Worm (Caenorhabditis elegans) whole organism, young adult: ENCODE measurements around the gene F55A4.13.

Experiments
- B0019.2 ChIP-seq: fragments of 200-800 bp; sonication (Bioruptor generic); conservative IDR thresholded peaks from 2 replicates; pipeline ENCODE4 v1.3.6; 2022; ENCODE audit warnings: missing genetic modification reagents, missing genetic modification characterization, missing compliant biosample characterization
- C06A6.2 ChIP-seq: fragments of 200-800 bp; sonication (Bioruptor generic); conservative IDR thresholded peaks from 2 replicates; pipeline ENCODE4 v1.3.6; 2022; ENCODE audit warnings: missing genetic modification characterization, missing compliant biosample characterization
- F23B12.7 ChIP-seq: sonication (generic microtip); optimal IDR thresholded peaks from 2 replicates; lab custom pipeline; 2017; ENCODE audit warnings: missing genetic modification characterization, mild to moderate bottlenecking, missing compliant biosample characterization, antibody characterized with exemption, moderate library complexity; ENCODE audit not compliant: insufficient read depth
- F33H1.4 ChIP-seq: fragments of 200-800 bp; sonication (Bioruptor generic); IDR thresholded peaks from 2 replicates; pipeline ENCODE4 v1.3.6; 2022; ENCODE audit warnings: missing genetic modification reagents, missing genetic modification characterization, missing compliant biosample characterization
- F57A8.1 ChIP-seq: fragments of 200-800 bp; sonication (Bioruptor generic); optimal IDR thresholded peaks from 2 replicates; lab custom pipeline; 2018; ENCODE audit warnings: mild to moderate bottlenecking, missing genetic modification characterization, moderate library complexity, missing compliant biosample characterization
- Y79H2A.3 ChIP-seq: fragments of 200-800 bp; sonication (Bioruptor generic); conservative IDR thresholded peaks from 2 replicates; pipeline ENCODE4 v1.3.6; 2022; ENCODE audit warnings: missing genetic modification reagents, missing genetic modification characterization, missing compliant biosample characterization
- Y95B8A.8 ChIP-seq: fragments of 200-800 bp; sonication (Bioruptor generic); IDR thresholded peaks from 2 replicates; pipeline ENCODE4 v1.3.6; 2022; ENCODE audit warnings: missing genetic modification reagents, missing genetic modification characterization, missing compliant biosample characterization
- ZK185.1 ChIP-seq: sonication (generic microtip); optimal IDR thresholded peaks from 2 replicates; lab custom pipeline; 2016; ENCODE audit warnings: mild to moderate bottlenecking, missing genetic modification characterization, missing compliant biosample characterization; ENCODE audit not compliant: poor library complexity, severe bottlenecking
- ccch-3 ChIP-seq: fragments of 200-800 bp; sonication (Bioruptor generic); optimal IDR thresholded peaks from 2 replicates; lab custom pipeline; 2018; ENCODE audit warnings: mild to moderate bottlenecking, missing genetic modification characterization, missing compliant biosample characterization
- cebp-2 ChIP-seq: fragments of 200-800 bp; sonication (Bioruptor generic); IDR thresholded peaks from 2 replicates; pipeline ENCODE4 v1.3.6; 2022; ENCODE audit warnings: missing genetic modification characterization, missing compliant biosample characterization
- ceh-27 ChIP-seq: fragments of 200-800 bp; sonication (Bioruptor generic); optimal IDR thresholded peaks from 2 replicates; lab custom pipeline; 2018; ENCODE audit warnings: mild to moderate bottlenecking, missing genetic modification characterization, moderate library complexity, missing compliant biosample characterization
- ceh-40 ChIP-seq: fragments of 200-800 bp; sonication (Bioruptor generic); IDR thresholded peaks from 2 replicates; pipeline ENCODE4 v1.3.6; 2022; ENCODE audit warnings: missing genetic modification characterization, missing compliant biosample characterization
- chd-7 ChIP-seq: sonication (generic microtip); optimal IDR thresholded peaks from 2 replicates; lab custom pipeline; 2016; ENCODE audit warnings: mild to moderate bottlenecking, missing genetic modification characterization, moderate library complexity, missing compliant biosample characterization
- dpff-1 ChIP-seq: sonication (generic microtip); optimal IDR thresholded peaks from 2 replicates; lab custom pipeline; 2017; ENCODE audit warnings: mild to moderate bottlenecking, missing genetic modification characterization, missing compliant biosample characterization
- egl-18 ChIP-seq: fragments of 200-800 bp; sonication (Bioruptor generic); IDR thresholded peaks from 2 replicates; pipeline ENCODE4 v1.3.6; 2022; ENCODE audit warnings: missing genetic modification reagents, missing genetic modification characterization, missing compliant biosample characterization
- ekl-4 ChIP-seq: fragments of 200-800 bp; sonication (Bioruptor generic); IDR thresholded peaks from 2 replicates; pipeline ENCODE4 v1.3.6; 2022; ENCODE audit warnings: missing genetic modification reagents, missing genetic modification characterization, missing compliant biosample characterization
- hlh-12 ChIP-seq: sonication (generic microtip); optimal IDR thresholded peaks from 2 replicates; lab custom pipeline; 2016; ENCODE audit warnings: missing genetic modification characterization, missing compliant biosample characterization
- hmg-20 ChIP-seq: fragments of 200-800 bp; sonication (Bioruptor generic); IDR thresholded peaks from 2 replicates; pipeline ENCODE4 v1.3.6; 2022; ENCODE audit warnings: missing genetic modification reagents, missing genetic modification characterization, missing compliant biosample characterization
- hsf-1 ChIP-seq: fragments of 200-800 bp; sonication (Bioruptor generic); IDR thresholded peaks from 2 replicates; pipeline ENCODE4 v1.3.6; 2022; ENCODE audit warnings: missing genetic modification reagents, missing genetic modification characterization, missing compliant biosample characterization
- lag-1 ChIP-seq: fragments of 200-800 bp; sonication (Bioruptor generic); IDR thresholded peaks from 2 replicates; pipeline ENCODE4 v1.3.6; 2022; ENCODE audit warnings: missing genetic modification reagents, missing genetic modification characterization, missing compliant biosample characterization
- lin-40 ChIP-seq: sonication (generic microtip); optimal IDR thresholded peaks from 2 replicates; lab custom pipeline; 2016; ENCODE audit warnings: missing genetic modification characterization, mild to moderate bottlenecking, missing compliant biosample characterization, missing genotype, missing genetic modification reagents
- lsl-1 ChIP-seq: fragments of 200-800 bp; sonication (Bioruptor generic); optimal IDR thresholded peaks from 2 replicates; lab custom pipeline; 2018; ENCODE audit warnings: mild to moderate bottlenecking, missing genetic modification characterization, moderate library complexity, missing compliant biosample characterization
- madf-3 ChIP-seq: fragments of 200-800 bp; sonication (Bioruptor generic); IDR thresholded peaks from 2 replicates; pipeline ENCODE4 v1.3.6; 2022; ENCODE audit warnings: missing genetic modification reagents, missing genetic modification characterization, missing compliant biosample characterization
- mes-4 ChIP-seq: sonication (generic microtip); optimal IDR thresholded peaks from 2 replicates; lab custom pipeline; 2016; ENCODE audit warnings: missing genotype, missing genetic modification characterization, missing compliant biosample characterization
- mxl-1 ChIP-seq: sonication (generic microtip); optimal IDR thresholded peaks from 2 replicates; lab custom pipeline; 2016; ENCODE audit warnings: missing genetic modification characterization, missing compliant biosample characterization
- nfyb-1 ChIP-seq: fragments of 200-800 bp; sonication (Bioruptor generic); IDR thresholded peaks from 2 replicates; pipeline ENCODE4 v1.3.6; 2022; ENCODE audit warnings: missing genetic modification reagents, missing genetic modification characterization, missing compliant biosample characterization
- nhr-120 ChIP-seq: fragments of 200-800 bp; sonication (Bioruptor generic); IDR thresholded peaks from 2 replicates; pipeline ENCODE4 v1.3.6; 2022; ENCODE audit warnings: missing genetic modification characterization, missing compliant biosample characterization
- nhr-27 ChIP-seq: fragments of 200-800 bp; sonication (Bioruptor generic); optimal IDR thresholded peaks from 2 replicates; lab custom pipeline; 2018; ENCODE audit warnings: mild to moderate bottlenecking, missing genetic modification characterization, moderate library complexity, missing compliant biosample characterization
- nhr-80 ChIP-seq: sonication (generic microtip); optimal IDR thresholded peaks from 2 replicates; lab custom pipeline; 2016; ENCODE audit warnings: missing genetic modification characterization, missing compliant biosample characterization
- nhr-90 ChIP-seq: sonication (generic microtip); optimal IDR thresholded peaks from 2 replicates; lab custom pipeline; 2016; ENCODE audit warnings: missing genotype, mild to moderate bottlenecking, missing genetic modification characterization, missing compliant biosample characterization
- pha-4 ChIP-seq: fragments of 150-350 bp; sonication (generic microtip); optimal IDR thresholded peaks from 2 replicates; lab custom pipeline; 2014; ENCODE audit warnings: missing biosample characterization, missing genetic modification reagents, missing genetic modification characterization
- rcor-1 ChIP-seq: fragments of 200-800 bp; sonication (Bioruptor generic); IDR thresholded peaks from 2 replicates; pipeline ENCODE4 v1.3.6; 2022; ENCODE audit warnings: missing genetic modification reagents, missing genetic modification characterization, missing compliant biosample characterization
- snpc-3.4 ChIP-seq: sonication (generic microtip); optimal IDR thresholded peaks from 2 replicates; lab custom pipeline; 2017; ENCODE audit warnings: missing genetic modification characterization, mild to moderate bottlenecking, missing compliant biosample characterization, antibody characterized with exemption, moderate library complexity, missing genotype, missing genetic modification reagents
- snpc-4 ChIP-seq, 5 experiments: fragments of 150-350 bp in 1 of 5; sonication (generic microtip) in 4 of 5; optimal IDR thresholded peaks; 2 replicates each; lab custom pipeline; 2014 to 2018; ENCODE audit warnings: missing genetic modification characterization in 5 of 5, missing biosample characterization in 3 of 5, antibody characterized with exemption in 2 of 5, mild to moderate bottlenecking in 2 of 5, missing compliant biosample characterization in 2 of 5, missing genotype in 2 of 5, moderate library complexity in 2 of 5, missing genetic modification reagents in 1 of 5
- tbp1 ChIP-seq: fragments of 200-800 bp; sonication (Bioruptor generic); optimal IDR thresholded peaks from 2 replicates; lab custom pipeline; 2018; ENCODE audit warnings: mild to moderate bottlenecking, missing genetic modification characterization, missing compliant biosample characterization
- tlf-1 ChIP-seq: fragments of 200-800 bp; sonication (Bioruptor generic); optimal IDR thresholded peaks from 2 replicates; lab custom pipeline; 2018; ENCODE audit warnings: mild to moderate bottlenecking, missing genetic modification characterization, missing compliant biosample characterization
- ztf-6 ChIP-seq: fragments of 200-800 bp; sonication (Bioruptor generic); IDR thresholded peaks from 2 replicates; pipeline ENCODE4 v1.3.6; 2022; ENCODE audit warnings: missing genetic modification reagents, missing genetic modification characterization, missing compliant biosample characterization

The F55A4.13 gene

DNA sequence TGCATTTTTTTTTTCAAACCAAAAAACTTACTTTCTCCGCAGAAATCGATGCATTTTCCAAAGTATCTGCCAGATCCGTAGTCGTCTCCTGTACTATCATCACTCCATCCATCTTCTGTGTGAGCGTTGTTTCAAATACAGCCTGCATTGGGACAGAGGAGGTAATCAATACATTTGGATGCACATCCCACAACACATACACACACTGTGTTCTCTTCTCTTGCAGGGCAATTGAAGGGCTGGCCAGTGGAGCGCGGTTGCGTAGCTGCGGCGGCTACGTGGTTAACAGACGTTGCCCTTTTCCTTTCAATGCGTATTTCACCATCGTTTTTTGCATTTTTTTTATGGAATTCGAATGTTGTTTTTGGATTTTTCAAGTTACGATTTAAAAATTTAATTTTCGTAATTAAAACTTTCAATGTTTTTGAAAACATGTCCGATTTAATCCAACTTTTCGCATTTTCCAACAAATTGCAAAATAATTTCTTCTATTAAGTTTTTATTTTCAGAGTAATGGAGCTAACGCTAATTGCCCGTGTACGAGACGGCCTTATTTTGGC lies 17.8 kb upstream of the F55A4.13 start, which contains the start of the genes stau-1 and sec-22 (continued):
- no peak for TF ChIP-seq hmg-20 (GFP tag; lab: Robert Waterston, UW)
- no peak for TF ChIP-seq ceh-40 (GFP tag; lab: Robert Waterston, UW)
- TF ChIP-seq tlf-1, result no peak
- no peak for TF ChIP-seq egl-18 (GFP tag; lab: Robert Waterston, UW)
- no peak for TF ChIP-seq lag-1 (GFP tag; lab: Robert Waterston, UW)
- TF ChIP-seq chd-7 (tag; lab: Kevin White, UChicago), result no peak
- TF ChIP-seq ceh-27 (GFP tag; lab: Kevin White, UChicago), result peak; percentile 14
- TF ChIP-seq nhr-90 (tag; lab: Kevin White, UChicago), result no peak
- TF ChIP-seq cebp-2, result no peak
- TF ChIP-seq rcor-1 (GFP tag; lab: Robert Waterston, UW), result no peak
- no peak for TF ChIP-seq Y79H2A.3
- TF ChIP-seq nfyb-1 (GFP tag; lab: Robert Waterston, UW), result no peak
- no peak for TF ChIP-seq hsf-1
- no peak for TF ChIP-seq dpff-1 (tag; lab: Kevin White, UChicago)
- TF ChIP-seq F33H1.4 (GFP tag; lab: Robert Waterston, UW), result no peak
- TF ChIP-seq C06A6.2 (GFP tag; lab: Robert Waterston, UW), result no peak
- no peak for TF ChIP-seq F23B12.7 (tag; lab: Kevin White, UChicago)
- TF ChIP-seq lin-40 (tag; lab: Kevin White, UChicago), result no peak
- no peak for TF ChIP-seq ztf-6
- TF ChIP-seq B0019.2 (GFP tag; lab: Robert Waterston, UW), result no peak
- TF ChIP-seq ZK185.1 (tag; lab: Kevin White, UChicago), result no peak
- TF ChIP-seq nhr-27 (tag; lab: Kevin White, UChicago), result no peak
- TF ChIP-seq nhr-80, result peak; percentile 38
- no peak for TF ChIP-seq snpc-3.4

DNA sequence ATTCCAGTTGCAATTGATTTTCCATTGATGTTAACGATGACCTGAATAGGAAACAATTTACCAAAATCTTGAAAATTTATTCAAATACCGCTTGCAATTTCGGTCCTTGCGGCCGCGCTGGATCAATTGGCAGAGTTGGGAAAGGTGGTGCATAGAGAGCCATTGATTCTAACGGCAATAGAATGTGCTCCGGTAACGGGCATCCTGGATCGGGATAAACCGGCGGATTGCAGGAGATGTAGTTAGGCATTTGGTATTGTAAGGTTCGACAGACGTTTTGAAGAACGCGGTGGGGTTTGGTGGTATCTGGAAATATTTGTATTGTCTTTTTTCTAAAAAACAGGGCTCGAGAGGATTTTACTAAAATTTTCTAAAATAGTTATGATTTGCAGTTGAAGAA lies 13.5 kb upstream of the F55A4.13 start:
- TF ChIP-seq nhr-120 (GFP tag; lab: Robert Waterston, UW), result no peak
- no peak for TF ChIP-seq Y95B8A.8 (GFP tag; lab: Robert Waterston, UW)
- TF ChIP-seq lsl-1 (GFP tag; lab: Kevin White, UChicago), result no peak
- TF ChIP-seq hlh-12, result no peak
- TF ChIP-seq mes-4 (tag; lab: Kevin White, UChicago), result no peak
- TF ChIP-seq ccch-3, result no peak

DNA sequence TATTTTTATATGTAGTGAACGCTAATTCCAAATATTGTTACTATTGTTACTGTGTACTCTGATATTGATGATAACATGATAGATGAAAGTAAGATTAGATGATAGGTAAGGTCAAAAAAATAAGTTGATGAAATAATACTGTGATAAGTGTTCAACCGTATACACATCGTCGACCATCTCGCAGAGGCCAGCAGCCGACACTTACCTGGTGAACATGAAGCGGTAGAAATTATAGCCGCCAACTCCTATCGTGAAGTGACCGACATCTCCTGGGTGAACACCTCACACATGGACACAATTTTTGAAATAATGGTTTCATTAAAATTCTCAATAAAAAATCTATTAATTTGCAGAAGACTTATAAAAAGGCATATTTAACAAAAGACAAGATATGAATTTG lies 10.0 kb upstream of the F55A4.13 start:
- no peak for TF ChIP-seq ekl-4 (GFP tag; lab: Robert Waterston, UW)
- TF ChIP-seq tbp1, result no peak
- no peak for TF ChIP-seq pha-4
- TF ChIP-seq F57A8.1 (GFP tag; lab: Kevin White, UChicago), result no peak
- no peak for TF ChIP-seq madf-3 (GFP tag; lab: Robert Waterston, UW)
- no peak for TF ChIP-seq snpc-4 (GFP tag; optimal IDR thresholded peaks at IDR 0.05; lab: Kevin White, UChicago)
- TF ChIP-seq snpc-4 (tag; optimal IDR thresholded peaks at IDR 0.05; lab: Kevin White, UChicago), result peak in 3 of 4 experiments; percentile 27 to 69 (median 54)
- no peak for TF ChIP-seq mxl-1 (tag; lab: Kevin White, UChicago)
